Worm (Caenorhabditis elegans): ENCODE results near the gene C55A6.3.

DNA sequence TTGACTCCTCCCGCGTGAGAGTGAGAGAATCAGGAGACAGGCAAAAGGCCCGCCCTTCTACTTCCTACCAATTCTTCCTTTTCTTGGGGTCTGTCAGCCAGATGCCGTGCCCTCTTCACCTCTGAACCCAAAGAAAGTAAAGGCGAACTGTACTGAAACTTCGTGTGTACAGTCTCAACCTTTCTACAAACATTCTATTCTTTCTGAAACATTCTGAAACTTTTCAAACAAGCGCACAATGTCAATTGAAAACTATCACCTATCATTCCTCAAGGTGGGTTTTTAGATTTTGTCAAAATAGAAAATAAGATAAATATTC lies 19.2 kb upstream of the C55A6.3 start:
- TF ChIP-seq snpc-4 (GFP tag; optimal IDR thresholded peaks at IDR 0.05) (no peak), snpc-4 (tag; optimal IDR thresholded peaks at IDR 0.05) (no peak), snpc-1.3 (tag; optimal IDR thresholded peaks at IDR 0.05; ENCODE audit: insufficient read depth) (no peak), pha-4 (tag; optimal IDR thresholded peaks at IDR 0.05) (no peak), Y67H2A.10 (GFP tag; conservative IDR thresholded peaks at IDR 0.05) (no peak), him-1 (tag; optimal IDR thresholded peaks at IDR 0.05) (no peak), unc-62 (GFP tag; optimal IDR thresholded peaks at IDR 0.05) (no peak), ekl-4 (GFP tag; IDR thresholded peaks at IDR 0.05) (no peak), ama-1 (optimal IDR thresholded peaks at IDR 0.05) (peak; percentile 52), ama-1 (GFP tag; optimal IDR thresholded peaks at IDR 0.05) (no peak), ceh-100 (GFP tag; IDR thresholded peaks at IDR 0.05) (no peak), F55B11.4 (tag; optimal IDR thresholded peaks at IDR 0.05; ENCODE audit: borderline replicate concordance, insufficient read depth) (no peak), ceh-27 (GFP tag; optimal IDR thresholded peaks at IDR 0.05) (no peak), mcd-1 (GFP tag; IDR thresholded peaks at IDR 0.05) (no peak), pbrm-1 (GFP tag; IDR thresholded peaks at IDR 0.05) (no peak), unc-130 (GFP tag; optimal IDR thresholded peaks at IDR 0.05) (no peak)
